Fruit fly (Drosophila melanogaster) whole organism: Measurements from ENCODE around the gene CG4582.

ENCODE experiments used
- Dll ChIP-seq: fragments of >200 bp; optimal IDR thresholded peaks from 2 replicates; lab custom pipeline; 2017
- psq ChIP-seq: fragments of >200 bp; optimal IDR thresholded peaks from 2 replicates; lab custom pipeline; 2017

DNA sequence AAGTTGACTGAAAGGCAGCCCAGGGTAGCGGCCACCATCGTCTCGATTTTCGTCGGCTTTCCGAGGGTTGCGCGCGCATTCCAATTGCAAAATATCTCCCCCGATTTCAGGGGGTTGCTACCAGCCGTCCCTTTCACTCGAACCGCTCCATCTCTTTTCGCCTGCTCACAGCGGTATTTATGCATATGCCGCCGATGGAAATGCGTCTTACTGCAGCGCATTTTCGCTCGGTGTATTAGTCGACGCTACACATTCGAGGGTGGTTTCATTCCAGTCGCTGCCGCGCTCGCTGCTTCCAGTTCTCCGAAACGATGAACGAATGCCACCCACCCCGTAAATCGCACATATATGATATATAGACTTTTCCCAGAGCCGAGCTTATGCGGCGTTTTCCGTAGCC is 6.2 kb upstream of the CG4582 start:
- TF ChIP-seq psq (lab: Kevin White, UChicago) = no peak
- TF ChIP-seq Dll (lab: Kevin White, UChicago) = no peak
